Fruit fly (Drosophila melanogaster): Measurements from ENCODE around the gene Bhmt.

DNA sequence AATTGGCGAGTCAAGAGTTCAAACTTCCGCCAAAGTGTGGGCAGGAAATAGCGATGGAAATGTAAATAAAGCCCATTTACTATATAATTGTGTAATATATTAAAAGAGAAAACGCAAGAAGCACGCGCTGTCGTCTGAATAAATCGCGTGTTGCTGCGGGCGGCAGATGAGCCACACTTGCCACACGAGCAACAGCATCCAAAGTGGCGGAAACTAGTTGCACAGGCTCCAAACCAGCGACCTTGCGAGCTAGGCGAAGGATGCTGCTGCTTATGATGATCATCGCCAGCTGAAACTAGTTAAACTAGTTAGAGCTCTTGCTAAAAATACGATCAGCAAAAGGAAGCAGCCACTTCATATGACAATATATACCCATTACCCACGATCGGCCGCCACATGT lies 22.3 kb upstream of the Bhmt start:
- TF ChIP-seq dsf (GFP tag; optimal IDR thresholded peaks at IDR 0.05; ENCODE audit: borderline replicate concordance): no peak
- TF ChIP-seq psq (GFP tag; optimal IDR thresholded peaks at IDR 0.05): no peak
- TF ChIP-seq ey (GFP tag; optimal IDR thresholded peaks at IDR 0.05): no peak
- no peak for TF ChIP-seq Mio (GFP tag; optimal IDR thresholded peaks at IDR 0.05)
- no peak for TF ChIP-seq Myc (optimal IDR thresholded peaks at IDR 0.05)
- TF ChIP-seq pan (optimal IDR thresholded peaks at IDR 0.05): no peak

Measured in whole organism, wandering third instar larva.